Worm (Caenorhabditis elegans) whole organism, L3 larva: ENCODE data around the gene Y16E11A.4.

ENCODE experiments used
- aly-2 ChIP-seq: fragments of 150-350 bp; optimal IDR thresholded peaks from 2 replicates; lab custom pipeline; 2014; ENCODE audit warnings: missing biosample characterization, missing genetic modification characterization
- ceh-16 ChIP-seq: sonication (generic microtip); optimal IDR thresholded peaks from 2 replicates; lab custom pipeline; 2017; ENCODE audit warnings: missing biosample characterization, missing genetic modification characterization
- fos-1 ChIP-seq: fragments of 150-350 bp; optimal IDR thresholded peaks from 2 replicates; lab custom pipeline; 2014; ENCODE audit warnings: missing biosample characterization, missing genetic modification characterization
- lin-39 ChIP-seq: fragments of 150-350 bp; optimal IDR thresholded peaks from 2 replicates; lab custom pipeline; 2018; ENCODE audit warnings: missing biosample characterization, missing genetic modification reagents, missing genetic modification characterization
- mdl-1 ChIP-seq: fragments of 150-350 bp; optimal IDR thresholded peaks from 2 replicates; lab custom pipeline; 2014; ENCODE audit warnings: missing biosample characterization, missing genetic modification characterization
- nhr-237 ChIP-seq: fragments of 150-350 bp; optimal IDR thresholded peaks from 2 replicates; lab custom pipeline; 2014; ENCODE audit warnings: missing biosample characterization, missing genetic modification characterization
- nhr-25 ChIP-seq: sonication (generic microtip); optimal IDR thresholded peaks from 2 replicates; lab custom pipeline; 2017; ENCODE audit warnings: missing biosample characterization, missing genetic modification characterization
- sea-2 ChIP-seq: fragments of 150-350 bp; sonication (generic microtip); optimal IDR thresholded peaks from 4 replicates; lab custom pipeline; 2014; ENCODE audit warnings: missing biosample characterization, missing genetic modification reagents, missing genetic modification characterization
- skn-1 ChIP-seq: fragments of 150-350 bp; optimal IDR thresholded peaks from 2 replicates; lab custom pipeline; 2014; ENCODE audit warnings: missing biosample characterization, missing genetic modification characterization
- snpc-4 ChIP-seq: fragments of 150-350 bp; optimal IDR thresholded peaks from 2 replicates; lab custom pipeline; 2014; ENCODE audit warnings: missing biosample characterization, missing genetic modification characterization
- tbx-2 ChIP-seq: sonication (generic microtip); optimal IDR thresholded peaks from 2 replicates; lab custom pipeline; 2016; ENCODE audit warnings: mild to moderate bottlenecking, missing genetic modification characterization, missing compliant biosample characterization
- unc-39 ChIP-seq: sonication (generic microtip); optimal IDR thresholded peaks from 4 replicates; lab custom pipeline; 2017; ENCODE audit warnings: missing biosample characterization, missing genetic modification characterization

DNA sequence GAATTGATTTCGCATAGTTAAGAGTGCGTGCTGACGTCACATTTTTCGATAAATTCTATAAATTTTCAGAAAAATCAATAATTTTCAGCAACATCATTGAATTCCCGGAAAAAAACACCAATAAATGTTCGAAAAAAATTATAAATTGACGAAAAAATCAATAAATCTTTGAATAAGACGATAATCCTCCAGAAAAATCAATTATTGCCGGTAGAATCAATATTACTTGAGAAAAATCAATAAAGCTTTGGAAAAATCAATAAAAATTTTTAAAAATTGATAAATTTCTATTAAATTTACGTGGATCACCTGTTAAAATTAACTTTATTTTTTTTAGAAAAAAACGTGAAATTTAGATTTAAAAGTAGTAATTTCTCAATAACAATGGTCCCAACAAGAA, 26.8 kb downstream of the Y16E11A.4 start:
- TF ChIP-seq fos-1 (no peak), tbx-2 (no peak), ceh-16 (tag; lab: Kevin White, UChicago) (no peak), unc-39 (tag; lab: Kevin White, UChicago) (no peak), nhr-25 (no peak), lin-39 (tag; lab: Kevin White, UChicago) (no peak), nhr-237 (tag; lab: Kevin White, UChicago) (no peak), sea-2 (no peak), snpc-4 (tag; lab: Kevin White, UChicago) (no peak), aly-2 (tag; lab: Kevin White, UChicago) (no peak), mdl-1 (tag; lab: Kevin White, UChicago) (no peak), skn-1 (no peak)
